Worm (Caenorhabditis elegans): ENCODE data around the gene Y49F6A.12.

DNA sequence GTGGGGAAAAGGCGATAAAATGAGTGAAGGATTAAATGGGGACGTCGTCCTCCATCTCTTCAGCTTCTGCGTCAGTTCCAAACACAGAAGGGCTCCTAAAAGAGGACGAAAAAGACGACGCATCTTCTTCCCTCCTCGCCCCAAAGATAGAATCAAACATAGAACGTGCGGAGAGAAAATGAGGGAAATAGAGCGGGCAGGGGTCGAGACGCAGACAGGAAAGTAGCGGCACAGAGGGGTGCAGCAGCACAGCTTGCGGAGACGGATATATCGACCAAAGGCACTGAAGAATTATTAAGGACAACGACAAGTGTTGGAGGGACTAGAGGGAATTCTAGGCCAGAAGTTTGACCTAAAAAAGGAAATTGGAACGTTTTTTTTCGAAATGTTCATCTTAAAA, 48.2 kb upstream of the Y49F6A.12 start:
- TF ChIP-seq rpc-1 (optimal IDR thresholded peaks at IDR 0.05) = no peak
- no peak for TF ChIP-seq rpc-1 (tag; optimal IDR thresholded peaks at IDR 0.05)
- TF ChIP-seq snpc-4 (GFP tag; optimal IDR thresholded peaks at IDR 0.05) = no peak
- no peak for TF ChIP-seq snpc-4 (tag; optimal IDR thresholded peaks at IDR 0.05)
- no peak for TF ChIP-seq ztf-28 (GFP tag; IDR thresholded peaks at IDR 0.05)
- TF ChIP-seq efl-1 (GFP tag; optimal IDR thresholded peaks at IDR 0.05) = no peak
- no peak for TF ChIP-seq let-607 (tag; optimal IDR thresholded peaks at IDR 0.05)
- no peak for TF ChIP-seq cebp-1 (GFP tag; IDR thresholded peaks at IDR 0.05)
- no peak for TF ChIP-seq cebp-1 (tag; optimal IDR thresholded peaks at IDR 0.05)
- TF ChIP-seq somi-1 (GFP tag; optimal IDR thresholded peaks at IDR 0.05) = no peak
- no peak for TF ChIP-seq nhr-90 (tag; optimal IDR thresholded peaks at IDR 0.05)
- no peak for TF ChIP-seq nhr-120 (GFP tag; IDR thresholded peaks at IDR 0.05)
- no peak for TF ChIP-seq sea-2 (GFP tag; IDR thresholded peaks at IDR 0.05)
- no peak for TF ChIP-seq F37B4.10 (GFP tag; IDR thresholded peaks at IDR 0.05)
